Fruit fly (Drosophila melanogaster) whole organism, wandering third instar larva: Measurements from ENCODE around the gene CG13039.

Experiments
- Abd-B ChIP-seq: fragments of >200 bp; optimal IDR thresholded peaks from 2 replicates; lab custom pipeline; 2017; ENCODE audit warnings: missing biosample characterization, missing genetic modification characterization
- CG9705 ChIP-seq: fragments of 200-800 bp; sonication (Bioruptor generic); optimal IDR thresholded peaks from 2 replicates; lab custom pipeline; 2018; ENCODE audit warnings: missing biosample characterization, mild to moderate bottlenecking, missing genetic modification characterization
- Hr78 ChIP-seq: fragments of >200 bp; optimal IDR thresholded peaks from 2 replicates; lab custom pipeline; 2017; ENCODE audit warnings: missing biosample characterization, missing genetic modification characterization
- Jra ChIP-seq: sonication (Bioruptor generic); optimal IDR thresholded peaks from 2 replicates; lab custom pipeline; 2016; ENCODE audit warnings: missing biosample characterization, missing genetic modification characterization
- Rel ChIP-seq, 2 experiments: fragments of 200-800 bp; sonication (Bioruptor generic) in 1 of 2; optimal IDR thresholded peaks; 2 replicates in 1 of 2; 3 replicates in 1 of 2; lab custom pipeline; 2016 to 2019; ENCODE audit warnings: mild to moderate bottlenecking in 2 of 2, missing biosample characterization in 2 of 2, missing genetic modification characterization in 2 of 2, moderate library complexity in 1 of 2
- Sp1 ChIP-seq: fragments of 200-800 bp; sonication (Bioruptor generic); optimal IDR thresholded peaks from 3 replicates; lab custom pipeline; 2019; ENCODE audit warnings: missing biosample characterization, mild to moderate bottlenecking, missing genetic modification characterization, moderate library complexity
- br ChIP-seq: fragments of 200-800 bp; sonication (Bioruptor generic); optimal IDR thresholded peaks from 2 replicates; lab custom pipeline; 2016; ENCODE audit warnings: missing biosample characterization, missing genetic modification characterization
- brk ChIP-seq: fragments of 200-800 bp; sonication (Bioruptor generic); optimal IDR thresholded peaks from 2 replicates; lab custom pipeline; 2016; ENCODE audit warnings: missing biosample characterization, mild to moderate bottlenecking, missing genetic modification characterization
- dl ChIP-seq, 2 experiments: fragments of 175-275, 200-275 bp in 1 of 2; fragments of 200-275 bp in 1 of 2; sonication (Bioruptor generic); optimal IDR thresholded peaks; lab custom pipeline; 2018; ENCODE audit warnings: mild to moderate bottlenecking in 2 of 2, missing biosample characterization in 2 of 2, missing genetic modification characterization in 2 of 2, moderate library complexity in 2 of 2; ENCODE audit not compliant: partially characterized antibody in 2 of 2, insufficient read depth in 1 of 2
- psq ChIP-seq: fragments of 200-800 bp; sonication (Bioruptor generic); optimal IDR thresholded peaks from 3 replicates; lab custom pipeline; 2017; ENCODE audit warnings: missing biosample characterization, mild to moderate bottlenecking, missing genetic modification characterization, moderate library complexity
- tai ChIP-seq: sonication (Bioruptor generic); optimal IDR thresholded peaks from 2 replicates; lab custom pipeline; 2016; ENCODE audit warnings: missing biosample characterization, missing genetic modification characterization
- usp ChIP-seq: fragments of >200 bp; optimal IDR thresholded peaks from 2 replicates; lab custom pipeline; 2017; ENCODE audit warnings: missing biosample characterization, missing genetic modification characterization

DNA sequence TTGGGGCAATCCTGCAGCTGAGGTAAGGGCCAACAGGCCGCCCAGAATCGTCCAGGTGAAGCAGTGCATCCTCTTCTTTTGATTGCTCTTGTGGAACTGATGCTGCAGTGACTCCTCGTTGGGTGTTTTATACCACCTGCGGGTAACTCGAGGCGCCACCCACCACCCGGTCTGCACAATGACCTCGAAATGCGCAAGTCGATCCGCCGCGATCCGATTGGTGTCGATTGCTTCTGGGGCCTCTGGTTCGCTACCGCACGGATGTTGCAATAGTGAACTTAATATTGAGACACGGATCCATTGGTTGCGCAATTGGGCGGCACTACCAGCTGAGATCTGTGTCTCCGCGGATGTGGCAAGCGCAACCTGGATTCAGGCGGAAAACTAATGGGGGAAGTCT is 40.7 kb upstream of the CG13039 start, which contains the start of gene Cpr72Ec:
- TF ChIP-seq Sp1 (GFP tag; lab: Kevin White, UChicago) (no peak), Abd-B (GFP tag; lab: Kevin White, UChicago) (no peak), Rel (GFP tag; optimal IDR thresholded peaks at IDR 0.05; lab: Kevin White, UChicago) (no peak), Rel (tag; optimal IDR thresholded peaks at IDR 0.05; lab: Kevin White, UChicago) (no peak), Hr78 (no peak), brk (GFP tag; lab: Kevin White, UChicago) (no peak), tai (GFP tag; lab: Kevin White, UChicago) (no peak), psq (GFP tag; lab: Kevin White, UChicago) (no peak), usp (GFP tag; lab: Kevin White, UChicago) (no peak), dl (GFP tag; optimal IDR thresholded peaks at IDR 0.05; lab: Kevin White, UChicago; ENCODE audit: insufficient read depth in 1 of 2, partially characterized antibody in 2 of 2) (no peak), br (GFP tag; lab: Kevin White, UChicago) (no peak), CG9705 (GFP tag; lab: Kevin White, UChicago) (no peak), Jra (no peak)
